Worm (Caenorhabditis elegans): ENCODE measurements around the gene F18H3.1.

F18H3.1 gene

DNA sequence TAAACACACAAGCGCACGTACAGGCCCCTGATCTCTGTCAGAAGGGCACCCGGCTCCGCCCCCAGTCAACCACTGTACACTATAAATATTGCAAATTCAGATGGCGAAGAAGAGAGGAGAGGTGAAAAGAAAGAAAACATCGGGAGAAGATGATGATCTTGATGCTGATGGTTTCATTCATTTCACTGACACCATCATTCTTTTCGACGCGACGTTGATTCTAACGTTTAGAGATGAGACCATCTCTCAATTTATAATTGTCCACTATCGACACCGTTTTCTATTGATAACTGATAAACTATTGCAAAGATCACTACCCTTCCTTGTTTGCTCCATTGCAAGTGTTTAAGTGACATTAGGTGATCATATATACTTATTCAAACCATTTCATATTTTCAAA lies 21.9 kb downstream of the F18H3.1 start (continued):
- TF ChIP-seq nhr-43 (tag; optimal IDR thresholded peaks at IDR 0.05; ENCODE audit: poor library complexity, severe bottlenecking) (peak; percentile 35), skn-1 (tag; optimal IDR thresholded peaks at IDR 0.05) (no peak), fos-1 (tag; optimal IDR thresholded peaks at IDR 0.05) (no peak), hmg-11 (tag; optimal IDR thresholded peaks at IDR 0.05) (no peak), nhr-11 (tag; optimal IDR thresholded peaks at IDR 0.05) (no peak), nhr-25 (tag; optimal IDR thresholded peaks at IDR 0.05) (peak; percentile 24), lsy-12 (tag; optimal IDR thresholded peaks at IDR 0.05) (no peak), unc-39 (tag; optimal IDR thresholded peaks at IDR 0.05) (no peak), elt-2 (tag; optimal IDR thresholded peaks at IDR 0.05) (no peak), ceh-9 (tag; optimal IDR thresholded peaks at IDR 0.05) (no peak), elt-3 (tag; optimal IDR thresholded peaks at IDR 0.05) (peak in 1 of 3 experiments; percentile 74)

DNA sequence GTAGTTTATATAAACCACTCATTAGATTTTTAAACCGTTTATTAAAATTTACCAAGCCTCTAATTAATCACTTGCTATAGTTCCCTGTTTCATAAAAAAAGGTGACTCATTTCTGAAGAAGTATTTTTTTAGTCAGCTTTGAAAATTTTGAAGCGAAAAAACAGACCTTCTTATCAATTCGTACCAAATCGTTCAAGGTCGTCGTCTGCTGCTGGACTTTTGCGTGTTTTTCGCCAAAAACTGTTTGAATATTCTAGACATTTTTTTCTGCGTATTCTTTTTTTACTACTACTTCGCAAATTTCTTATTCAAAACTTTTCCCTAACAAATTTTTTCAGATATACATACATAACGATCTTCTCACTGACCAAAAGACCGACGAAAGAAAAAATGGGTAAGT lies 22.8 kb downstream of the F18H3.1 start, which contains the start of gene cah-4:
Gene cah-4, plus strand, starts transcription at position 339 of the 400 bp plus-strand sequence.
- TF ChIP-seq nhr-12 (tag; optimal IDR thresholded peaks at IDR 0.05) (no peak), ama-1 (optimal IDR thresholded peaks at IDR 0.05) (peak; percentile 94)

DNA sequence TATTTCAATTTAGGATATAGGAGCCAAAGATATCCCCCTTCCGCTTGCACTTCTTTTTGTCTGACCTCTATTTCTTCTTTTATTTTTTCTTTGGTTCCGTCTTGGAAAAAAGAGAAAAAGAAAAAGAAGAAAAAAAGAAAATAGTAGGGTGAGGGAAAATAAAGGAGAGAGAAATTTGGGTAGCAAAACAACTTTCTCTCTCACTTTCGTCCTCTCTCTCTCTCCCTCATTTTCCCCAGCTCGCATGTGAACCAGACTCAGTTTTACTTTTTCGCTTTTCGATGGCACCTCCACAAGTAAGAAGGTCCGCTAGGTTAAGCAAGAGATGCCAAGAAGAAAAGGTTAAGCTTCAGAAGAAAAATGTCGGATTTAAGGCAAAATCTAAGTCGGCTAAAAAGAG lies 23.3 kb downstream of the F18H3.1 start:
- TF ChIP-seq hmg-11 (tag; optimal IDR thresholded peaks at IDR 0.05): peak; percentile 23
- peak; percentile 22 for TF ChIP-seq ztf-4 (tag; optimal IDR thresholded peaks at IDR 0.05)
- no peak for TF ChIP-seq lin-15B (tag; optimal IDR thresholded peaks at IDR 0.05)
- peak; percentile 86 for TF ChIP-seq ama-1 (optimal IDR thresholded peaks at IDR 0.05)
- peak; percentile 41 for TF ChIP-seq nfya-1 (tag; optimal IDR thresholded peaks at IDR 0.05; ENCODE audit: insufficient read depth)
- peak; percentile 30 for TF ChIP-seq lin-39 (tag; optimal IDR thresholded peaks at IDR 0.05)
- no peak for TF ChIP-seq ceh-82 (tag; optimal IDR thresholded peaks at IDR 0.05)
- no peak for TF ChIP-seq egl-5 (tag; optimal IDR thresholded peaks at IDR 0.05)

DNA sequence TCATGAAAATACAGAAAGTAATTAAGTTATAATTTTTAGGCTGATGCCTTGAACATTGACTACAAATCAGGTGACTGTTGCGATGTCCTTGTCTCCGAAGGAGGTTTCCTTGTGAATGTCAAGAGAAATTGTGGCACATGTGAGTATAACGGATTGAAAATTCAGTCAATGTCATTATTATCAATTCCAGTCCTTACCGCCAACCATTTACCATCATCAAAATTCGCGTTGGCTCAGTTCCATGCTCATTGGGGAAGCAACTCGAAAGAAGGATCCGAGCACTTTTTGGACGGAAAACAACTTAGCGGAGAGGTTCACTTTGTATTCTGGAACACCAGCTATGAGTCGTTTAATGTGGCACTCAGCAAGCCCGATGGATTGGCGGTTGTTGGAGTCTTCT lies 23.9 kb downstream of the F18H3.1 start:
- TF ChIP-seq elt-3 (tag; optimal IDR thresholded peaks at IDR 0.05) (no peak), ama-1 (optimal IDR thresholded peaks at IDR 0.05) (peak; percentile 51)

DNA sequence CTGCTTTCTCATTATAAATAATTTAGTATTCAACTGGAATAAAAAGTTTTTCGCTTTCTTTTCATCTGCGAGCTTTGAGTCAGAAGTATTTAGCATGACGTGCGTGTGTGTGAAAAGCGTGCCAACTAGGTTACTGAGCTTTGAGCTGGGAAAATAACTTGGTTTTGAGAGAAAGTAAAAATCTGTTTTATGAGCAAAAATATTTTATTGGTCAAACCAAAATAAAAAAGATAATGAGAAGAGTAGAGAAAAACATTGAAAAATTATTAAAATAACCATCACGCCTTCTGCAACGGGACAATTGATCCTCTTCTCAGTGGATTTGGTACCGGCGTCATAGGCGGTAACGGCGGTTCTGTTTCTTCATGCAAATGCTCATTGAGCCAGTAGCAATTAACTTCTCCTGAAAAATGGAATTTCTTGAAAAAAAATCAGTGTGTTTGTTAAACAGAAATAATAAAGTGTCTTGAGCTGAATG lies 25.1 kb downstream of the F18H3.1 start:
- peak; percentile 15 for TF ChIP-seq nhr-43 (tag; optimal IDR thresholded peaks at IDR 0.05; ENCODE audit: poor library complexity, severe bottlenecking)
- peak; percentile 96 for TF ChIP-seq ama-1 (optimal IDR thresholded peaks at IDR 0.05)
- TF ChIP-seq aly-2 (tag; optimal IDR thresholded peaks at IDR 0.05): no peak
- TF ChIP-seq eor-1 (tag; optimal IDR thresholded peaks at IDR 0.05): no peak
- no peak for TF ChIP-seq tbx-2 (tag; optimal IDR thresholded peaks at IDR 0.05)
- TF ChIP-seq fkh-2 (tag; optimal IDR thresholded peaks at IDR 0.05): no peak
- TF ChIP-seq nhr-77 (tag; optimal IDR thresholded peaks at IDR 0.05): no peak
- no peak for TF ChIP-seq fkh-10 (GFP tag; optimal IDR thresholded peaks at IDR 0.05)

DNA sequence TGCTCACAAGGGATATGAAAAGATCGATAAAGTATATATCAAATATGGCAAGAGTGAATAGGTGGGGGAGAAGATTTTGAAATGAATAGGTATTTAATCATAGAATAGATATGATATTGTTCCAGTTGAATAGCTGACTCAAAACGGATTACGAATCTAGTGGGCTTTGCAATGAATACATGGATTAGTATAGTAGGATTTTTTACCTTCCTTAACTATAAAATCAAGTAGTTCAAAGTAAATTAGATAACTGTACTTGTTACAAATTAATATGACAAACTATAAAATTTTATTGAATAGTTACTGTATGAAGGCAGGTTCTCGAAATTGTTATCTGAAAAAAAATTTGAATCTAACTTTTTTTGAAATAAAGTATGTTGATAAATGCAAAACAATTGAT lies 31.4 kb downstream of the F18H3.1 start, which contains the start of gene odr-1:
Gene odr-1, minus strand, starts transcription at position 101 of the 400 bp plus-strand sequence.
- TF ChIP-seq nhr-67 (tag; optimal IDR thresholded peaks at IDR 0.05) (no peak), ztf-11 (tag; optimal IDR thresholded peaks at IDR 0.05) (no peak), elt-1 (tag; optimal IDR thresholded peaks at IDR 0.05) (no peak), tbx-2 (tag; optimal IDR thresholded peaks at IDR 0.05) (no peak), fkh-2 (tag; optimal IDR thresholded peaks at IDR 0.05) (no peak), pha-4 (tag; optimal IDR thresholded peaks at IDR 0.05) (no peak), aly-2 (tag; optimal IDR thresholded peaks at IDR 0.05) (no peak), snpc-4 (tag; optimal IDR thresholded peaks at IDR 0.05) (no peak), fkh-10 (GFP tag; optimal IDR thresholded peaks at IDR 0.05) (no peak), hmg-11 (tag; optimal IDR thresholded peaks at IDR 0.05) (no peak)

DNA sequence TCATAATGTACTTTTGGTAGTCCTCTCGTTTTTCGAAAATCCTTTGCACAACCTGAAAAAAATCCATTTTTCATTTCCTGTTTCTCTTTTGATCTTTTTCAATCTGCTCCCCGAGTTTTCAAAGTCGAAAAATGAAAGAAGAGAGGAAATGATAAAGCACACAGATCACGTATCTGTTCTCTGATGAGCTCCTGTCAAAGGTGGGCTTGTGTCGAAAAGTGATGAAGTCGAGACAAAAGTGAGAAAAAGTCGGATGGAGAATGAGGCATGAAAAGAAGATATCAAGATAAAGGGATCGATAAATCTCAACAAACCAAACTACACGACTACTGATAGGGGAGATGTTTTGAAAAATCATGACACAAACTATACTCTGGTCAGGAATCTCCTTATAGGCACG lies 35.6 kb downstream of the F18H3.1 start:
- no peak for TF ChIP-seq pqm-1 (tag; optimal IDR thresholded peaks at IDR 0.05)
- TF ChIP-seq ZK546.5 (tag; optimal IDR thresholded peaks at IDR 0.05): no peak
- TF ChIP-seq nfya-1 (tag; optimal IDR thresholded peaks at IDR 0.05; ENCODE audit: insufficient read depth): peak; percentile 8
- no peak for TF ChIP-seq daf-12 (tag; optimal IDR thresholded peaks at IDR 0.05)
- TF ChIP-seq sea-2 (GFP tag; optimal IDR thresholded peaks at IDR 0.05): no peak
- TF ChIP-seq fos-1 (tag; optimal IDR thresholded peaks at IDR 0.05): no peak
- TF ChIP-seq unc-39 (tag; optimal IDR thresholded peaks at IDR 0.05): no peak
- peak; percentile 41 for TF ChIP-seq nhr-11 (tag; optimal IDR thresholded peaks at IDR 0.05)
- no peak for TF ChIP-seq nhr-28 (tag; optimal IDR thresholded peaks at IDR 0.05)
- no peak for TF ChIP-seq fkh-10 (GFP tag; optimal IDR thresholded peaks at IDR 0.05)
- TF ChIP-seq egl-27 (tag; optimal IDR thresholded peaks at IDR 0.05): no peak
- TF ChIP-seq nhr-25 (tag; optimal IDR thresholded peaks at IDR 0.05): no peak
- peak; percentile 14 for TF ChIP-seq lin-39 (tag; optimal IDR thresholded peaks at IDR 0.05)
- no peak for TF ChIP-seq nhr-43 (tag; optimal IDR thresholded peaks at IDR 0.05; ENCODE audit: poor library complexity, severe bottlenecking)
